Fruit fly (Drosophila melanogaster) whole organism, embryonic: ENCODE results near the gene CG42232.

Experiments
- ATbp ChIP-seq: fragments of 200-800 bp; sonication (Bioruptor generic); optimal IDR thresholded peaks from 2 replicates; lab custom pipeline; 2017; ENCODE audit warnings: missing biosample characterization, mild to moderate bottlenecking, missing genetic modification characterization, missing genetic modification reagents
- CG10267 ChIP-seq: fragments of 200-800 bp; sonication (Bioruptor generic); optimal IDR thresholded peaks from 2 replicates; lab custom pipeline; 2018; ENCODE audit warnings: missing biosample characterization, mild to moderate bottlenecking, missing genetic modification characterization, moderate library complexity
- CG10959 ChIP-seq: fragments of 200-800 bp; sonication (Bioruptor generic); IDR thresholded peaks from 2 replicates; pipeline ENCODE4 v1.3.6; 2022; ENCODE audit warnings: missing biosample characterization, missing genetic modification characterization
- CG11723 ChIP-seq: fragments of 200-800 bp; sonication (Bioruptor generic); optimal IDR thresholded peaks from 2 replicates; lab custom pipeline; 2017; ENCODE audit warnings: missing biosample characterization, mild to moderate bottlenecking, missing genetic modification characterization
- CG14441 ChIP-seq: fragments of 200-800 bp; sonication (Bioruptor generic); IDR thresholded peaks from 2 replicates; pipeline ENCODE4 v1.3.6; 2022; ENCODE audit warnings: missing biosample characterization, missing genetic modification characterization
- CG14710 ChIP-seq: fragments of 200-800 bp; sonication (Bioruptor generic); optimal IDR thresholded peaks from 3 replicates; lab custom pipeline; 2019; ENCODE audit warnings: missing biosample characterization, mild to moderate bottlenecking, missing genetic modification characterization, moderate library complexity
- CG15011 ChIP-seq: fragments of 200-800 bp; sonication (Bioruptor generic); optimal IDR thresholded peaks from 3 replicates; lab custom pipeline; 2018; ENCODE audit warnings: missing biosample characterization, mild to moderate bottlenecking, missing genetic modification characterization
- CG15696 ChIP-seq: fragments of 200-800 bp; sonication (Bioruptor generic); optimal IDR thresholded peaks from 2 replicates; lab custom pipeline; 2019; ENCODE audit warnings: missing biosample characterization, mild to moderate bottlenecking, missing genetic modification characterization, moderate library complexity
- CG17359 ChIP-seq: fragments of 200-800 bp; sonication (Bioruptor generic); optimal IDR thresholded peaks from 3 replicates; lab custom pipeline; 2018; ENCODE audit warnings: missing biosample characterization, mild to moderate bottlenecking, missing genetic modification characterization, moderate library complexity
- CG17385 ChIP-seq: fragments of 200-800 bp; sonication (Bioruptor generic); optimal IDR thresholded peaks from 3 replicates; lab custom pipeline; 2018; ENCODE audit warnings: missing biosample characterization, mild to moderate bottlenecking, missing genetic modification characterization
- CG31365 ChIP-seq: fragments of 200-800 bp; sonication (Bioruptor generic); optimal IDR thresholded peaks from 2 replicates; lab custom pipeline; 2018; ENCODE audit warnings: missing biosample characterization, mild to moderate bottlenecking, missing genetic modification characterization
- CG34376 ChIP-seq: fragments of 200-800 bp; sonication (Bioruptor generic); optimal IDR thresholded peaks from 2 replicates; lab custom pipeline; 2018; ENCODE audit warnings: missing biosample characterization, mild to moderate bottlenecking, missing genetic modification characterization
- CG4328 ChIP-seq: fragments of 200-800 bp; sonication (Bioruptor generic); optimal IDR thresholded peaks from 3 replicates; lab custom pipeline; 2017; ENCODE audit warnings: missing biosample characterization, missing genetic modification reagents, missing genetic modification characterization
- CG7963 ChIP-seq: fragments of 200-800 bp; sonication (Bioruptor generic); IDR thresholded peaks from 3 replicates; pipeline ENCODE4 v1.3.6; 2022; ENCODE audit warnings: missing biosample characterization, missing genetic modification characterization; ENCODE audit not compliant: partially characterized antibody
- CG8281 ChIP-seq: fragments of 200-800 bp; sonication (Bioruptor generic); optimal IDR thresholded peaks from 2 replicates; lab custom pipeline; 2018; ENCODE audit warnings: missing biosample characterization, mild to moderate bottlenecking, missing genetic modification characterization, moderate library complexity
- CG9437 ChIP-seq: fragments of 200-800 bp; sonication (Bioruptor generic); optimal IDR thresholded peaks from 2 replicates; lab custom pipeline; 2018; ENCODE audit warnings: missing biosample characterization, mild to moderate bottlenecking, missing genetic modification characterization
- Dref ChIP-seq: fragments of 200-800 bp; sonication (Bioruptor generic); IDR thresholded peaks from 2 replicates; pipeline ENCODE4 v1.3.6; 2022; ENCODE audit warnings: missing biosample characterization, missing genetic modification characterization
- Elba2 ChIP-seq: fragments of 200-800 bp; sonication (Bioruptor generic); optimal IDR thresholded peaks from 3 replicates; lab custom pipeline; 2016; ENCODE audit warnings: missing biosample characterization, missing genetic modification characterization
- GATAe ChIP-seq: fragments of 200-800 bp; sonication (Bioruptor generic); conservative IDR thresholded peaks from 2 replicates; pipeline ENCODE4 v1.3.6; 2022; ENCODE audit warnings: missing biosample characterization, missing genetic modification characterization
- H15 ChIP-seq: fragments of 200-800 bp; sonication (Bioruptor generic); IDR thresholded peaks from 3 replicates; pipeline ENCODE4 v1.3.6; 2022; ENCODE audit warnings: missing biosample characterization, missing genetic modification characterization
- HLH4C ChIP-seq: fragments of 200-800 bp; sonication (Bioruptor generic); IDR thresholded peaks from 3 replicates; pipeline ENCODE4 v1.3.6; 2022; ENCODE audit warnings: missing biosample characterization, missing genetic modification characterization; ENCODE audit not compliant: partially characterized antibody
- Hr78 ChIP-seq, 2 experiments: fragments of 200-800 bp in 1 of 2; fragments of >200 bp in 1 of 2; sonication (Bioruptor generic) in 1 of 2; optimal IDR thresholded peaks; 2 replicates each; lab custom pipeline; 2017 to 2019; ENCODE audit warnings: missing biosample characterization in 2 of 2, missing genetic modification characterization in 2 of 2, mild to moderate bottlenecking in 1 of 2, moderate library complexity in 1 of 2
- Kr ChIP-seq: fragments of 200-800 bp; sonication (Bioruptor generic); optimal IDR thresholded peaks from 2 replicates; lab custom pipeline; 2017; ENCODE audit warnings: missing biosample characterization, mild to moderate bottlenecking, missing genetic modification characterization
- Mes4 ChIP-seq: fragments of 200-800 bp; sonication (Bioruptor generic); optimal IDR thresholded peaks from 2 replicates; lab custom pipeline; 2016; ENCODE audit warnings: missing biosample characterization, missing genetic modification characterization
- Oli ChIP-seq: fragments of 200-800 bp; sonication (Bioruptor generic); optimal IDR thresholded peaks from 2 replicates; lab custom pipeline; 2018; ENCODE audit warnings: missing biosample characterization, mild to moderate bottlenecking, missing genetic modification characterization, moderate library complexity
- Ptx1 ChIP-seq: fragments of 200-800 bp; sonication (Bioruptor generic); IDR thresholded peaks from 2 replicates; pipeline ENCODE4 v1.3.6; 2022; ENCODE audit warnings: missing biosample characterization, missing genetic modification characterization
- Scr ChIP-seq: fragments of 200-800 bp; sonication (Bioruptor generic); IDR thresholded peaks from 2 replicates; pipeline ENCODE4 v1.3.6; 2022; ENCODE audit warnings: missing biosample characterization, missing genetic modification characterization; ENCODE audit not compliant: partially characterized antibody
- Stat92E ChIP-seq, 3 experiments: fragments of >200 bp in 2 of 3; fragments of 200-800 bp in 1 of 3; sonication (Bioruptor generic) in 1 of 3; optimal IDR thresholded peaks; 2 replicates each; lab custom pipeline; 2017 to 2019; ENCODE audit warnings: missing biosample characterization in 3 of 3, missing genetic modification characterization in 3 of 3, mild to moderate bottlenecking in 1 of 3, moderate library complexity in 1 of 3
- Tbp ChIP-seq: fragments of >200 bp; optimal IDR thresholded peaks from 2 replicates; lab custom pipeline; 2018; ENCODE audit warnings: missing biosample characterization, missing genetic modification characterization
- caup ChIP-seq: fragments of 200-800 bp; sonication (Bioruptor generic); optimal IDR thresholded peaks from 3 replicates; lab custom pipeline; 2017; ENCODE audit warnings: missing biosample characterization, mild to moderate bottlenecking, missing genetic modification characterization, moderate library complexity; ENCODE audit not compliant: severe bottlenecking
- danr ChIP-seq: fragments of 200-800 bp; sonication (Bioruptor generic); IDR thresholded peaks from 2 replicates; pipeline ENCODE4 v1.3.6; 2022; ENCODE audit warnings: missing biosample characterization, missing genetic modification characterization
- fd3F ChIP-seq: fragments of 200-800 bp; sonication (Bioruptor generic); optimal IDR thresholded peaks from 2 replicates; lab custom pipeline; 2018; ENCODE audit warnings: missing biosample characterization, mild to moderate bottlenecking, missing genetic modification characterization, moderate library complexity
- gcm2 ChIP-seq: fragments of 200-800 bp; sonication (Bioruptor generic); optimal IDR thresholded peaks from 2 replicates; lab custom pipeline; 2016; ENCODE audit warnings: missing biosample characterization, missing genetic modification characterization
- gem ChIP-seq: fragments of 200-800 bp; sonication (Bioruptor generic); optimal IDR thresholded peaks from 2 replicates; lab custom pipeline; 2019; ENCODE audit warnings: missing biosample characterization, mild to moderate bottlenecking, missing genetic modification characterization, moderate library complexity
- lab ChIP-seq: fragments of 200-800 bp; sonication (Bioruptor generic); optimal IDR thresholded peaks from 3 replicates; lab custom pipeline; 2017; ENCODE audit warnings: missing biosample characterization, missing genetic modification characterization, mild to moderate bottlenecking, moderate library complexity, missing genetic modification reagents
- lola ChIP-seq, 3 experiments: fragments of >200 bp in 2 of 3; fragments of 200-800 bp in 1 of 3; sonication (Bioruptor generic) in 1 of 3; optimal IDR thresholded peaks; 2 replicates each; lab custom pipeline; 2017 to 2019; ENCODE audit warnings: missing biosample characterization in 3 of 3, missing genetic modification characterization in 3 of 3, mild to moderate bottlenecking in 1 of 3, moderate library complexity in 1 of 3
- maf-S ChIP-seq: fragments of 200-800 bp; sonication (Bioruptor generic); optimal IDR thresholded peaks from 2 replicates; lab custom pipeline; 2016; ENCODE audit warnings: missing biosample characterization, missing genetic modification characterization
- mld ChIP-seq: fragments of 200-800 bp; sonication (Bioruptor generic); IDR thresholded peaks from 3 replicates; pipeline ENCODE4 v1.3.6; 2022; ENCODE audit warnings: missing biosample characterization, missing genetic modification characterization; ENCODE audit not compliant: partially characterized antibody
- oc ChIP-seq: fragments of 200-800 bp; sonication (Bioruptor generic); optimal IDR thresholded peaks from 2 replicates; lab custom pipeline; 2018; ENCODE audit warnings: missing biosample characterization, mild to moderate bottlenecking, missing genetic modification characterization, moderate library complexity
- pan ChIP-seq, 4 experiments: fragments of >200 bp in 3 of 4; fragments of 200-800 bp in 1 of 4; sonication (Bioruptor generic) in 1 of 4; optimal IDR thresholded peaks in 3 of 4; IDR thresholded peaks in 1 of 4; 2 replicates each; pipeline versions ENCODE4 v1.3.6 to Lab custom; 2017 to 2022; ENCODE audit warnings: missing biosample characterization in 2 of 4, missing genetic modification characterization in 2 of 4, mixed read lengths in 1 of 4
- ranshi ChIP-seq: fragments of 200-800 bp; sonication (Bioruptor generic); IDR thresholded peaks from 2 replicates; pipeline ENCODE4 v1.3.6; 2022; ENCODE audit warnings: missing biosample characterization, missing genetic modification characterization
- repo ChIP-seq: fragments of 200-800 bp; sonication (Bioruptor generic); optimal IDR thresholded peaks from 2 replicates; lab custom pipeline; 2016; ENCODE audit warnings: missing biosample characterization, missing genetic modification characterization
- sens-2 ChIP-seq: fragments of 200-800 bp; sonication (Bioruptor generic); IDR thresholded peaks from 2 replicates; pipeline ENCODE4 v1.3.6; 2022; ENCODE audit warnings: missing biosample characterization, missing genetic modification characterization
- seq ChIP-seq: fragments of 200-800 bp; sonication (Bioruptor generic); IDR thresholded peaks from 2 replicates; pipeline ENCODE4 v1.3.6; 2022; ENCODE audit warnings: missing biosample characterization, missing genetic modification characterization
- shn ChIP-seq: fragments of 200-800 bp; sonication (Bioruptor generic); optimal IDR thresholded peaks from 3 replicates; lab custom pipeline; 2016; ENCODE audit warnings: missing biosample characterization, missing genetic modification characterization
- slp2 ChIP-seq: fragments of 200-800 bp; sonication (Bioruptor generic); optimal IDR thresholded peaks from 2 replicates; lab custom pipeline; 2016; ENCODE audit warnings: missing biosample characterization, missing genetic modification characterization
- sug ChIP-seq: fragments of 200-800 bp; optimal IDR thresholded peaks from 2 replicates; lab custom pipeline; 2019; ENCODE audit warnings: missing biosample characterization, mild to moderate bottlenecking, missing genetic modification characterization, moderate library complexity
- unc-4 ChIP-seq: fragments of 200-800 bp; sonication (Bioruptor generic); IDR thresholded peaks from 2 replicates; pipeline ENCODE4 v1.3.6; 2022; ENCODE audit warnings: missing biosample characterization, missing genetic modification characterization; ENCODE audit not compliant: partially characterized antibody
- yki ChIP-seq: fragments of >200 bp; optimal IDR thresholded peaks from 3 replicates; lab custom pipeline; 2018

CG42232 gene

DNA sequence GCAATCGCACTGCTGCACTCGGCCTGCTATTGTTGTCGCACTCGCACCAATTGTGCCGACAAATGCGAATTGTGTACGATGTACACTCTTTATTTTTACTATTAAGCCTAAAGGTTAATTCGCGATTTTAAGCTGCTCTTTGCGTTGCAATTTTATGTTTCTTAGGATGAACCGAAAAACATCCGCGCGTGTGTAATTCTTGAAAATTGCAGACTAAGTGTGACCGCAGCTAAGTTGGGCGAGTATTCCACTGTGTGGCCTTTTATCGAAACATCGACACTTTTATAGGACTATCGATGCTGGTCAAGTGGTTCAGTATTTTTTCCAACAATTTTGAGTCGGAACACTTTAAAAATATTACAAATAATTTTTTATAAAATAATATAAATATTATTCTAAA is 15.9 kb downstream of the CG42232 start, which contains the start of gene Pak3 (continued):
- no peak for TF ChIP-seq shn
- TF ChIP-seq ranshi (GFP tag; lab: Robert Waterston, UW): no peak
- TF ChIP-seq CG9437: no peak
- no peak for TF ChIP-seq seq (GFP tag; lab: Robert Waterston, UW)
- TF ChIP-seq repo (GFP tag; lab: Kevin White, UChicago): no peak
- TF ChIP-seq Dref: peak; percentile 89
- no peak for TF ChIP-seq sug (tag; lab: Kevin White, UChicago)
- TF ChIP-seq Scr: peak; percentile 68
- TF ChIP-seq unc-4 (GFP tag; lab: Robert Waterston, UW): peak; percentile 79
- no peak for TF ChIP-seq maf-S (GFP tag; lab: Kevin White, UChicago)
- no peak for TF ChIP-seq lab (GFP tag; lab: Kevin White, UChicago)
- no peak for TF ChIP-seq Elba2
- TF ChIP-seq CG34376 (GFP tag; lab: Kevin White, UChicago): no peak
- no peak for TF ChIP-seq CG15696 (tag; lab: Kevin White, UChicago)
- TF ChIP-seq Mes4 (GFP tag; lab: Kevin White, UChicago): no peak
- TF ChIP-seq CG15011: no peak
- peak; percentile 45; the same call in 1 of the 3 replicates for TF ChIP-seq mld (GFP tag; lab: Robert Waterston, UW)
- no peak for TF ChIP-seq danr (GFP tag; lab: Robert Waterston, UW)
- TF ChIP-seq Stat92E (GFP tag; optimal IDR thresholded peaks at IDR 0.05; lab: Kevin White, UChicago): peak in 1 of 3 experiments; percentile 7
- TF ChIP-seq CG14441 (GFP tag; lab: Robert Waterston, UW): no peak
- TF ChIP-seq CG11723 (GFP tag; lab: Kevin White, UChicago): no peak
- TF ChIP-seq Oli (tag; lab: Kevin White, UChicago): no peak
- no peak for TF ChIP-seq sens-2 (GFP tag; lab: Robert Waterston, UW)
- TF ChIP-seq gem (tag; lab: Kevin White, UChicago): no peak
- no peak for TF ChIP-seq pan (optimal IDR thresholded peaks at IDR 0.05; lab: Kevin White, UChicago)
- no peak for TF ChIP-seq pan (GFP tag; optimal IDR thresholded peaks at IDR 0.05 in 1 of 2, IDR thresholded peaks at IDR 0.05 in 1 of 2)
- no peak for TF ChIP-seq Hr78 (GFP tag; optimal IDR thresholded peaks at IDR 0.05; lab: Kevin White, UChicago)
- TF ChIP-seq oc (tag; lab: Kevin White, UChicago): no peak
- TF ChIP-seq HLH4C: peak; percentile 54
- no peak for TF ChIP-seq Tbp (GFP tag; lab: Kevin White, UChicago)
- no peak for TF ChIP-seq fd3F (GFP tag; lab: Kevin White, UChicago)
- TF ChIP-seq Ptx1 (GFP tag; lab: Robert Waterston, UW): no peak
- no peak for TF ChIP-seq caup
- TF ChIP-seq ATbp (GFP tag; lab: Kevin White, UChicago): no peak
- TF ChIP-seq H15 (GFP tag; lab: Robert Waterston, UW): no peak
- TF ChIP-seq yki (lab: Kevin White, UChicago): no peak
- no peak for TF ChIP-seq CG4328 (GFP tag; lab: Kevin White, UChicago)
- TF ChIP-seq slp2 (GFP tag; lab: Kevin White, UChicago): no peak
- TF ChIP-seq CG8281 (tag; lab: Kevin White, UChicago): no peak
- TF ChIP-seq GATAe (GFP tag; lab: Robert Waterston, UW): no peak
- TF ChIP-seq CG10959 (GFP tag; lab: Robert Waterston, UW): no peak
- peak; percentile 0 for TF ChIP-seq CG31365 (tag; lab: Kevin White, UChicago)
- TF ChIP-seq gcm2 (GFP tag; lab: Kevin White, UChicago): no peak
- no peak for TF ChIP-seq lola (GFP tag; optimal IDR thresholded peaks at IDR 0.05; lab: Kevin White, UChicago)
- peak; percentile 6 for TF ChIP-seq CG17385
- TF ChIP-seq Kr: no peak
- peak; percentile 90 for TF ChIP-seq CG14710 (tag; lab: Kevin White, UChicago)
- TF ChIP-seq CG17359 (tag; lab: Kevin White, UChicago): no peak
- TF ChIP-seq CG7963 (GFP tag; lab: Robert Waterston, UW): peak; percentile 68; the same call in 2 of the 3 replicates
- peak; percentile 56 for TF ChIP-seq CG10267 (tag; lab: Kevin White, UChicago)
